Fruit fly (Drosophila melanogaster) whole organism, embryonic: ENCODE measurements around the gene CG44040.

ENCODE experiments used
- C15 ChIP-seq: fragments of 200-800 bp; sonication (Bioruptor generic); IDR thresholded peaks from 3 replicates; pipeline ENCODE4 v1.3.6; 2022; ENCODE audit warnings: missing biosample characterization, missing genetic modification characterization
- CG10267 ChIP-seq: fragments of 200-800 bp; sonication (Bioruptor generic); optimal IDR thresholded peaks from 2 replicates; lab custom pipeline; 2018; ENCODE audit warnings: missing biosample characterization, mild to moderate bottlenecking, missing genetic modification characterization, moderate library complexity
- CG12104 ChIP-seq: fragments of 200-800 bp; sonication (Bioruptor generic); optimal IDR thresholded peaks from 3 replicates; lab custom pipeline; 2016; ENCODE audit warnings: missing biosample characterization, missing genetic modification characterization
- CG13894 ChIP-seq: fragments of 200-800 bp; sonication (Bioruptor generic); optimal IDR thresholded peaks from 3 replicates; lab custom pipeline; 2018; ENCODE audit warnings: missing biosample characterization, mild to moderate bottlenecking, missing genetic modification characterization, moderate library complexity
- CG14667 ChIP-seq: fragments of 200-800 bp; sonication (Bioruptor generic); IDR thresholded peaks from 2 replicates; pipeline ENCODE4 v1.3.6; 2022; ENCODE audit warnings: missing biosample characterization, missing genetic modification characterization
- CG15601 ChIP-seq: fragments of 200-800 bp; sonication (Bioruptor generic); optimal IDR thresholded peaks from 3 replicates; lab custom pipeline; 2019; ENCODE audit warnings: missing biosample characterization, mild to moderate bottlenecking, missing genetic modification characterization, moderate library complexity
- CG2116 ChIP-seq: fragments of 200-800 bp; sonication (Bioruptor generic); optimal IDR thresholded peaks from 3 replicates; lab custom pipeline; 2018; ENCODE audit warnings: missing biosample characterization, mild to moderate bottlenecking, missing genetic modification characterization
- CG2678 ChIP-seq: fragments of 200-800 bp; sonication (Bioruptor generic); optimal IDR thresholded peaks from 3 replicates; lab custom pipeline; 2019; ENCODE audit warnings: missing biosample characterization, mild to moderate bottlenecking, missing genetic modification characterization, moderate library complexity
- CG31388 ChIP-seq: fragments of 200-800 bp; sonication (Bioruptor generic); optimal IDR thresholded peaks from 2 replicates; lab custom pipeline; 2016; ENCODE audit warnings: missing biosample characterization, missing genetic modification characterization
- CG32532 ChIP-seq: fragments of 200-800 bp; sonication (Bioruptor generic); IDR thresholded peaks from 2 replicates; pipeline ENCODE4 v1.3.6; 2022; ENCODE audit warnings: missing biosample characterization, missing genetic modification characterization
- CG32767 ChIP-seq: fragments of 200-800 bp; sonication (Bioruptor generic); IDR thresholded peaks from 2 replicates; pipeline ENCODE4 v1.3.6; 2022; ENCODE audit warnings: missing biosample characterization, missing genetic modification characterization
- CG3847 ChIP-seq: fragments of 200-800 bp; sonication (Bioruptor generic); IDR thresholded peaks from 2 replicates; pipeline ENCODE4 v1.3.6; 2022; ENCODE audit warnings: missing biosample characterization, missing genetic modification characterization
- CG43689 ChIP-seq: fragments of 200-800 bp; sonication (Bioruptor generic); IDR thresholded peaks from 2 replicates; pipeline ENCODE4 v1.3.6; 2022; ENCODE audit warnings: missing biosample characterization, missing genetic modification characterization
- CG4854 ChIP-seq: fragments of 200-800 bp; sonication (Bioruptor generic); optimal IDR thresholded peaks from 2 replicates; lab custom pipeline; 2016; ENCODE audit warnings: missing biosample characterization, missing genetic modification characterization, inconsistent platforms
- CG5953 ChIP-seq: fragments of 200-800 bp; sonication (Bioruptor generic); IDR thresholded peaks from 2 replicates; pipeline ENCODE4 v1.3.6; 2022; ENCODE audit warnings: missing biosample characterization, missing genetic modification characterization
- CG7745 ChIP-seq: fragments of 200-800 bp; sonication (Bioruptor generic); optimal IDR thresholded peaks from 2 replicates; lab custom pipeline; 2018; ENCODE audit warnings: missing biosample characterization, mild to moderate bottlenecking, missing genetic modification characterization, moderate library complexity
- CG8290 ChIP-seq, 3 experiments: fragments of 200-800 bp; sonication (Bioruptor generic); optimal IDR thresholded peaks; 2 replicates each; lab custom pipeline; 2016 to 2019; ENCODE audit warnings: missing biosample characterization in 3 of 3, missing genetic modification characterization in 3 of 3, mild to moderate bottlenecking in 2 of 3, moderate library complexity in 1 of 3
- CG9727 ChIP-seq: fragments of 200-800 bp; sonication (Bioruptor generic); optimal IDR thresholded peaks from 3 replicates; lab custom pipeline; 2017; ENCODE audit warnings: missing biosample characterization, mild to moderate bottlenecking, missing genetic modification characterization
- CG9932 ChIP-seq: fragments of 200-800 bp; sonication (Bioruptor generic); IDR thresholded peaks from 2 replicates; pipeline ENCODE4 v1.3.6; 2022; ENCODE audit warnings: missing biosample characterization, missing genetic modification characterization
- Dref ChIP-seq: fragments of 200-800 bp; sonication (Bioruptor generic); IDR thresholded peaks from 2 replicates; pipeline ENCODE4 v1.3.6; 2022; ENCODE audit warnings: missing biosample characterization, missing genetic modification characterization
- HLHmδ ChIP-seq: fragments of 200-800 bp; sonication (Bioruptor generic); optimal IDR thresholded peaks from 2 replicates; lab custom pipeline; 2018; ENCODE audit warnings: missing biosample characterization, mild to moderate bottlenecking, missing genetic modification characterization, moderate library complexity
- Hr51 ChIP-seq, 2 experiments: fragments of 200-800 bp; sonication (Bioruptor generic); optimal IDR thresholded peaks; 2 replicates in 1 of 2; 3 replicates in 1 of 2; lab custom pipeline; 2016 to 2018; ENCODE audit warnings: missing biosample characterization in 2 of 2, missing genetic modification characterization in 2 of 2, mild to moderate bottlenecking in 1 of 2, moderate library complexity in 1 of 2
- Hr78 ChIP-seq, 2 experiments: fragments of 200-800 bp in 1 of 2; fragments of >200 bp in 1 of 2; sonication (Bioruptor generic) in 1 of 2; optimal IDR thresholded peaks; 2 replicates each; lab custom pipeline; 2017 to 2019; ENCODE audit warnings: missing biosample characterization in 2 of 2, missing genetic modification characterization in 2 of 2, mild to moderate bottlenecking in 1 of 2, moderate library complexity in 1 of 2
- Jarid2 ChIP-seq: fragments of 200-800 bp; sonication (Bioruptor generic); optimal IDR thresholded peaks from 3 replicates; lab custom pipeline; 2017; ENCODE audit warnings: mild to moderate bottlenecking, missing biosample characterization, missing genetic modification reagents, missing genetic modification characterization
- Nf-YB ChIP-seq: fragments of 200-800 bp; sonication (Bioruptor generic); optimal IDR thresholded peaks from 3 replicates; lab custom pipeline; 2019; ENCODE audit warnings: missing biosample characterization, mild to moderate bottlenecking, missing genetic modification characterization, moderate library complexity
- NfI ChIP-seq: fragments of 200-800 bp; sonication (Bioruptor generic); optimal IDR thresholded peaks from 3 replicates; lab custom pipeline; 2018; ENCODE audit warnings: missing biosample characterization, mild to moderate bottlenecking, missing genetic modification characterization, moderate library complexity
- Sry-β ChIP-seq: fragments of 200-800 bp; sonication (Bioruptor generic); optimal IDR thresholded peaks from 2 replicates; lab custom pipeline; 2018; ENCODE audit warnings: missing biosample characterization, mild to moderate bottlenecking, missing genetic modification characterization, moderate library complexity
- Sry-δ ChIP-seq: fragments of 200-800 bp; sonication (Bioruptor generic); optimal IDR thresholded peaks from 2 replicates; lab custom pipeline; 2016; ENCODE audit warnings: missing biosample characterization, missing genetic modification characterization
- Tbp ChIP-seq: fragments of >200 bp; optimal IDR thresholded peaks from 2 replicates; lab custom pipeline; 2018; ENCODE audit warnings: missing biosample characterization, missing genetic modification characterization
- Vsx1 ChIP-seq: fragments of 200-800 bp; sonication (Bioruptor generic); optimal IDR thresholded peaks from 2 replicates; lab custom pipeline; 2017; ENCODE audit warnings: missing biosample characterization, mild to moderate bottlenecking, missing genetic modification characterization, missing genetic modification reagents
- amos ChIP-seq: fragments of 200-800 bp; sonication (Bioruptor generic); IDR thresholded peaks from 2 replicates; pipeline ENCODE4 v1.3.6; 2022; ENCODE audit warnings: missing biosample characterization, missing genetic modification characterization; ENCODE audit not compliant: partially characterized antibody
- aop ChIP-seq: fragments of 200-800 bp; sonication (Bioruptor generic); IDR thresholded peaks from 2 replicates; pipeline ENCODE4 v1.3.6; 2022; ENCODE audit warnings: missing biosample characterization, missing genetic modification characterization
- chif ChIP-seq, 2 experiments: fragments of 200-800 bp; sonication (Bioruptor generic); optimal IDR thresholded peaks; 3 replicates each; lab custom pipeline; 2016; ENCODE audit warnings: missing biosample characterization in 2 of 2, missing genetic modification characterization in 2 of 2
- dmrt99B ChIP-seq: fragments of 200-800 bp; sonication (Bioruptor generic); optimal IDR thresholded peaks from 2 replicates; lab custom pipeline; 2018; ENCODE audit warnings: missing biosample characterization, mild to moderate bottlenecking, missing genetic modification characterization, moderate library complexity
- gem ChIP-seq: fragments of 200-800 bp; sonication (Bioruptor generic); optimal IDR thresholded peaks from 2 replicates; lab custom pipeline; 2019; ENCODE audit warnings: missing biosample characterization, mild to moderate bottlenecking, missing genetic modification characterization, moderate library complexity
- grn ChIP-seq: fragments of 200-800 bp; sonication (Bioruptor generic); optimal IDR thresholded peaks from 3 replicates; lab custom pipeline; 2017; ENCODE audit warnings: missing biosample characterization, missing genetic modification characterization
- hkb ChIP-seq, 2 experiments: fragments of 200-800 bp in 1 of 2; fragments of >200 bp in 1 of 2; sonication (Bioruptor generic) in 1 of 2; IDR thresholded peaks in 1 of 2; optimal IDR thresholded peaks in 1 of 2; 2 replicates each; pipeline versions ENCODE4 v1.3.6 to Lab custom; 2017 to 2022; ENCODE audit warnings: missing biosample characterization in 1 of 2, missing genetic modification characterization in 1 of 2
- insv ChIP-seq, 2 experiments: fragments of 200-800 bp; sonication (Bioruptor generic); optimal IDR thresholded peaks; 3 replicates each; lab custom pipeline; 2016 to 2018; ENCODE audit warnings: missing biosample characterization in 2 of 2, missing genetic modification characterization in 2 of 2
- ken ChIP-seq: fragments of 200-800 bp; sonication (Bioruptor generic); IDR thresholded peaks from 3 replicates; pipeline ENCODE4 v1.3.6; 2022; ENCODE audit warnings: missing biosample characterization, missing genetic modification characterization
- klu ChIP-seq: fragments of 200-800 bp; sonication (Bioruptor generic); IDR thresholded peaks from 2 replicates; pipeline ENCODE4 v1.3.6; 2022; ENCODE audit warnings: missing biosample characterization, missing genetic modification characterization
- lmd ChIP-seq: fragments of 200-800 bp; sonication (Bioruptor generic); IDR thresholded peaks from 2 replicates; pipeline ENCODE4 v1.3.6; 2022; ENCODE audit warnings: missing biosample characterization, missing genetic modification characterization
- mld ChIP-seq: fragments of 200-800 bp; sonication (Bioruptor generic); IDR thresholded peaks from 3 replicates; pipeline ENCODE4 v1.3.6; 2022; ENCODE audit warnings: missing biosample characterization, missing genetic modification characterization; ENCODE audit not compliant: partially characterized antibody
- nom ChIP-seq: fragments of 200-800 bp; sonication (Bioruptor generic); optimal IDR thresholded peaks from 2 replicates; lab custom pipeline; 2017; ENCODE audit warnings: missing biosample characterization, missing genetic modification characterization, mild to moderate bottlenecking, moderate library complexity, missing genetic modification reagents
- sens ChIP-seq: fragments of 200-800 bp; sonication (Bioruptor generic); peaks from one replicate; lab custom pipeline; 2016; ENCODE audit warnings: missing biosample characterization, missing genetic modification characterization
- sim ChIP-seq: fragments of 200-800 bp; sonication (Bioruptor generic); IDR thresholded peaks from 2 replicates; pipeline ENCODE4 v1.3.6; 2022; ENCODE audit warnings: missing biosample characterization, missing genetic modification characterization
- so ChIP-seq: fragments of 200-800 bp; sonication (Bioruptor generic); IDR thresholded peaks from 3 replicates; pipeline ENCODE4 v1.3.6; 2022; ENCODE audit warnings: missing biosample characterization, missing genetic modification characterization
- tll ChIP-seq, 2 experiments: fragments of 200-800 bp in 1 of 2; fragments of >200 bp in 1 of 2; sonication (Bioruptor generic) in 1 of 2; optimal IDR thresholded peaks; 2 replicates each; lab custom pipeline; 2017 to 2019; ENCODE audit warnings: missing biosample characterization in 2 of 2, missing genetic modification characterization in 2 of 2, mild to moderate bottlenecking in 1 of 2, moderate library complexity in 1 of 2
- twi ChIP-seq: fragments of 200-800 bp; optimal IDR thresholded peaks from 2 replicates; lab custom pipeline; 2019; ENCODE audit warnings: missing biosample characterization, mild to moderate bottlenecking, missing genetic modification characterization, moderate library complexity

The CG44040 gene

DNA sequence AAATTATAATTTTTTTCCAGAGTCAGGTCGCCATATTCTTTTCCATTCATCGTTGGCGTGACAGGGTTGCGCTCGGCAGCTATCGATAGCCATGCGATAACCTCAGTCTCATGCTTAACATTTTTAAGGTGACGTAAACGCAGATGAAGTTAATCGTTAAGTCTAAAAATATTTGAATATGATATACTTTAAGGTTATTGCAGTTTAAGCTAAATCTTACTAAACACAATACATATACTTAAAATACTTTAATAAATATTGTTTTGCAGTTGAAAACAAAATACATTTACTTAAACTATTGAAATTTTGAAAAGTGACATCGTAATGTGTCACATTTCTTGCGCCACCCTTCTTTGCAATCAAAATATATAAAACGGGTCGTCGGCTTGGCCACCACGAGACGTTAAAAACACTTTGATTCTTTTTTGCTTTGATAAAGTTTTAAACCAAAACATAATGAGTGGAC is 45.0 kb upstream of the CG44040 start, which contains the start of the genes Cp190 and CG4338 (continued):
- TF ChIP-seq CG13894 (tag; lab: Kevin White, UChicago) = peak; percentile 98
- TF ChIP-seq dmrt99B = peak; percentile 98
- peak; percentile 96 for TF ChIP-seq CG10267 (tag; lab: Kevin White, UChicago)
- TF ChIP-seq Hr51 (GFP tag; optimal IDR thresholded peaks at IDR 0.05; lab: Kevin White, UChicago) = peak; percentile 94 to 98
- TF ChIP-seq Dref (GFP tag; lab: Robert Waterston, UW) = peak; percentile 94
- TF ChIP-seq sim (GFP tag; lab: Robert Waterston, UW) = peak; percentile 91
- TF ChIP-seq CG31388 (GFP tag; lab: Kevin White, UChicago) = peak; percentile 95
- TF ChIP-seq ken = peak; percentile 92
- peak; percentile 99 for TF ChIP-seq CG9727 (GFP tag; lab: Kevin White, UChicago)
- TF ChIP-seq CG32532 = peak; percentile 98
- peak; percentile 93 for TF ChIP-seq CG14667
- peak; percentile 89 for TF ChIP-seq CG5953
- TF ChIP-seq so (GFP tag; lab: Robert Waterston, UW) = peak; percentile 96
- peak; percentile 85; the same call in 1 of the 2 replicates for TF ChIP-seq CG43689 (GFP tag; lab: Robert Waterston, UW)
- TF ChIP-seq klu (GFP tag; lab: Robert Waterston, UW) = peak; percentile 96
- TF ChIP-seq Sry-δ (GFP tag; lab: Kevin White, UChicago) = peak; percentile 87
- TF ChIP-seq C15 (GFP tag; lab: Robert Waterston, UW) = peak; percentile 86
- TF ChIP-seq CG4854 (GFP tag; lab: Kevin White, UChicago) = peak; percentile 91
- peak; percentile 75 for TF ChIP-seq Sry-β (GFP tag; lab: Kevin White, UChicago)
- TF ChIP-seq Nf-YB (GFP tag; lab: Kevin White, UChicago) = peak; percentile 89
- TF ChIP-seq Tbp (GFP tag; lab: Kevin White, UChicago) = no peak
- TF ChIP-seq tll (GFP tag; optimal IDR thresholded peaks at IDR 0.05; lab: Kevin White, UChicago) = peak; percentile 83 to 87
- peak in 1 of 2 experiments; percentile 92 for TF ChIP-seq Hr78 (GFP tag; optimal IDR thresholded peaks at IDR 0.05; lab: Kevin White, UChicago)
- TF ChIP-seq mld = peak; percentile 45; the same call in 1 of the 3 replicates
- peak; percentile 95 for TF ChIP-seq nom
- TF ChIP-seq insv (GFP tag; optimal IDR thresholded peaks at IDR 0.05; lab: Kevin White, UChicago) = peak in 1 of 2 experiments; percentile 85
- TF ChIP-seq aop (GFP tag; lab: Robert Waterston, UW) = no peak
- TF ChIP-seq amos (GFP tag; lab: Robert Waterston, UW) = peak; percentile 88
- no peak for TF ChIP-seq hkb (optimal IDR thresholded peaks at IDR 0.05; lab: Kevin White, UChicago)
- peak; percentile 97 for TF ChIP-seq hkb (GFP tag; IDR thresholded peaks at IDR 0.05; lab: Robert Waterston, UW)
- peak; percentile 99 for TF ChIP-seq CG2678 (tag; lab: Kevin White, UChicago)
- TF ChIP-seq CG8290 (GFP tag; optimal IDR thresholded peaks at IDR 0.05; lab: Kevin White, UChicago) = peak; percentile 96
- peak; percentile 90 for TF ChIP-seq CG8290 (tag; optimal IDR thresholded peaks at IDR 0.05; lab: Kevin White, UChicago)
- TF ChIP-seq Vsx1 (GFP tag; lab: Kevin White, UChicago) = peak; percentile 94
- peak; percentile 80 for TF ChIP-seq CG7745
- peak; percentile 98 for TF ChIP-seq CG9932 (GFP tag; lab: Robert Waterston, UW)
- TF ChIP-seq CG3847 (GFP tag; lab: Robert Waterston, UW) = peak; percentile 98
- peak; percentile 99 for TF ChIP-seq sens (GFP tag; lab: Kevin White, UChicago)
- TF ChIP-seq NfI (GFP tag; lab: Kevin White, UChicago) = peak; percentile 98
- TF ChIP-seq chif (GFP tag; optimal IDR thresholded peaks at IDR 0.05; lab: Kevin White, UChicago) = peak; percentile 84 to 95
- peak; percentile 96 for TF ChIP-seq CG32767 (GFP tag; lab: Robert Waterston, UW)
- TF ChIP-seq Jarid2 (GFP tag; lab: Kevin White, UChicago) = peak; percentile 84
- TF ChIP-seq twi (tag; lab: Kevin White, UChicago) = peak; percentile 98
- TF ChIP-seq lmd = peak; percentile 98
- TF ChIP-seq CG15601 (tag; lab: Kevin White, UChicago) = peak; percentile 98
- peak; percentile 99 for TF ChIP-seq CG2116 (GFP tag; lab: Kevin White, UChicago)
- no peak for TF ChIP-seq grn (GFP tag; lab: Kevin White, UChicago)
- TF ChIP-seq gem = peak; percentile 99
- TF ChIP-seq CG12104 (GFP tag; lab: Kevin White, UChicago) = peak; percentile 98
- peak; percentile 3 for TF ChIP-seq HLHmδ (GFP tag; lab: Kevin White, UChicago)
